Fruit fly (Drosophila melanogaster) whole organism, wandering third instar larva: Measurements from ENCODE around the gene Graf.

Experiments
- Abd-B ChIP-seq: fragments of >200 bp; optimal IDR thresholded peaks from 2 replicates; lab custom pipeline; 2017; ENCODE audit warnings: missing biosample characterization, missing genetic modification characterization
- CG32264 ChIP-seq: fragments of 200-800 bp; sonication (Bioruptor generic); optimal IDR thresholded peaks from 2 replicates; lab custom pipeline; 2016; ENCODE audit warnings: missing biosample characterization, missing genetic modification characterization
- CG9705 ChIP-seq: fragments of 200-800 bp; sonication (Bioruptor generic); optimal IDR thresholded peaks from 2 replicates; lab custom pipeline; 2018; ENCODE audit warnings: missing biosample characterization, mild to moderate bottlenecking, missing genetic modification characterization
- CrebA ChIP-seq: fragments of 200-800 bp; sonication (Bioruptor generic); optimal IDR thresholded peaks from 2 replicates; lab custom pipeline; 2016; ENCODE audit warnings: missing biosample characterization, mild to moderate bottlenecking, missing genetic modification characterization, borderline replicate concordance
- Dfd ChIP-seq: fragments of >200 bp; optimal IDR thresholded peaks from 2 replicates; lab custom pipeline; 2017; ENCODE audit warnings: missing biosample characterization, missing genetic modification characterization
- Dif ChIP-seq: fragments of 200-275, 200-300 bp; sonication (Bioruptor generic); optimal IDR thresholded peaks from 2 replicates; lab custom pipeline; 2018; ENCODE audit warnings: missing biosample characterization, missing genetic modification characterization; ENCODE audit not compliant: partially characterized antibody
- Hnf4 ChIP-seq: fragments of 200-800 bp; sonication (Bioruptor generic); optimal IDR thresholded peaks from 2 replicates; lab custom pipeline; 2016; ENCODE audit warnings: missing biosample characterization, mild to moderate bottlenecking, missing genetic modification characterization
- Hr78 ChIP-seq: fragments of >200 bp; optimal IDR thresholded peaks from 2 replicates; lab custom pipeline; 2017; ENCODE audit warnings: missing biosample characterization, missing genetic modification characterization
- Hr83 ChIP-seq: fragments of 200-300 bp; sonication (Bioruptor generic); optimal IDR thresholded peaks from 2 replicates; lab custom pipeline; 2016; ENCODE audit warnings: missing biosample characterization, mild to moderate bottlenecking, missing genetic modification characterization, moderate library complexity; ENCODE audit not compliant: poor library complexity, severe bottlenecking
- Jra ChIP-seq: sonication (Bioruptor generic); optimal IDR thresholded peaks from 2 replicates; lab custom pipeline; 2016; ENCODE audit warnings: missing biosample characterization, missing genetic modification characterization
- Mio ChIP-seq: sonication (Bioruptor generic); optimal IDR thresholded peaks from 2 replicates; lab custom pipeline; 2016; ENCODE audit warnings: missing biosample characterization, missing genetic modification characterization
- Myc ChIP-seq: fragments of >200 bp; optimal IDR thresholded peaks from 2 replicates; lab custom pipeline; 2017
- N ChIP-seq: fragments of >200 bp; optimal IDR thresholded peaks from 2 replicates; lab custom pipeline; 2018; ENCODE audit warnings: missing biosample characterization, missing external identifiers, missing genetic modification characterization
- OdsH ChIP-seq: fragments of 200-800 bp; sonication (Bioruptor generic); optimal IDR thresholded peaks from 2 replicates; lab custom pipeline; 2016; ENCODE audit warnings: missing biosample characterization, mild to moderate bottlenecking, missing genetic modification characterization
- Rel ChIP-seq, 2 experiments: fragments of 200-800 bp; sonication (Bioruptor generic) in 1 of 2; optimal IDR thresholded peaks; 2 replicates in 1 of 2; 3 replicates in 1 of 2; lab custom pipeline; 2016 to 2019; ENCODE audit warnings: mild to moderate bottlenecking in 2 of 2, missing biosample characterization in 2 of 2, missing genetic modification characterization in 2 of 2, moderate library complexity in 1 of 2
- Sp1 ChIP-seq: fragments of 200-800 bp; sonication (Bioruptor generic); optimal IDR thresholded peaks from 3 replicates; lab custom pipeline; 2019; ENCODE audit warnings: missing biosample characterization, mild to moderate bottlenecking, missing genetic modification characterization, moderate library complexity
- Vsx2 ChIP-seq: fragments of 200-300, 225-300 bp; sonication (Bioruptor generic); optimal IDR thresholded peaks from 2 replicates; lab custom pipeline; 2018; ENCODE audit warnings: missing biosample characterization, missing genetic modification characterization; ENCODE audit not compliant: partially characterized antibody
- br ChIP-seq: fragments of 200-800 bp; sonication (Bioruptor generic); optimal IDR thresholded peaks from 2 replicates; lab custom pipeline; 2016; ENCODE audit warnings: missing biosample characterization, missing genetic modification characterization
- dmrt93B ChIP-seq: fragments of 200-800 bp; sonication (Bioruptor generic); optimal IDR thresholded peaks from 2 replicates; lab custom pipeline; 2018; ENCODE audit warnings: missing biosample characterization, mild to moderate bottlenecking, missing genetic modification characterization
- dsf ChIP-seq: sonication (Bioruptor generic); optimal IDR thresholded peaks from 2 replicates; lab custom pipeline; 2016; ENCODE audit warnings: missing biosample characterization, missing genetic modification characterization, borderline replicate concordance
- ey ChIP-seq: fragments of 200-800 bp; sonication (Bioruptor generic); optimal IDR thresholded peaks from 2 replicates; lab custom pipeline; 2016; ENCODE audit warnings: missing biosample characterization, missing genetic modification characterization
- foxo ChIP-seq, 2 experiments: fragments of 200-800 bp; sonication (Bioruptor generic); optimal IDR thresholded peaks; 2 replicates in 1 of 2; 3 replicates in 1 of 2; lab custom pipeline; 2016 to 2017; ENCODE audit warnings: missing biosample characterization in 2 of 2, missing genetic modification characterization in 2 of 2
- fru ChIP-seq: fragments of 200-800 bp; sonication (Bioruptor generic); optimal IDR thresholded peaks from 3 replicates; lab custom pipeline; 2016; ENCODE audit warnings: missing biosample characterization, mild to moderate bottlenecking, missing genetic modification characterization
- h ChIP-seq: fragments of 200-800 bp; sonication (Bioruptor generic); optimal IDR thresholded peaks from 3 replicates; lab custom pipeline; 2016; ENCODE audit warnings: missing biosample characterization, mild to moderate bottlenecking, missing genetic modification characterization
- lola ChIP-seq: fragments of >200 bp; optimal IDR thresholded peaks from 2 replicates; lab custom pipeline; 2017; ENCODE audit warnings: missing biosample characterization, missing genetic modification characterization
- pan ChIP-seq: fragments of >200 bp; optimal IDR thresholded peaks from 2 replicates; lab custom pipeline; 2017
- psq ChIP-seq: fragments of 200-800 bp; sonication (Bioruptor generic); optimal IDR thresholded peaks from 3 replicates; lab custom pipeline; 2017; ENCODE audit warnings: missing biosample characterization, mild to moderate bottlenecking, missing genetic modification characterization, moderate library complexity
- sage ChIP-seq: fragments of 200-800 bp; sonication (Bioruptor generic); optimal IDR thresholded peaks from 2 replicates; lab custom pipeline; 2016; ENCODE audit warnings: missing biosample characterization, mild to moderate bottlenecking, missing genetic modification characterization
- sv ChIP-seq: fragments of 200-800 bp; sonication (Bioruptor generic); optimal IDR thresholded peaks from 3 replicates; lab custom pipeline; 2016; ENCODE audit warnings: missing biosample characterization, missing genetic modification characterization
- tai ChIP-seq: sonication (Bioruptor generic); optimal IDR thresholded peaks from 2 replicates; lab custom pipeline; 2016; ENCODE audit warnings: missing biosample characterization, missing genetic modification characterization
- usp ChIP-seq: fragments of >200 bp; optimal IDR thresholded peaks from 2 replicates; lab custom pipeline; 2017; ENCODE audit warnings: missing biosample characterization, missing genetic modification characterization
- woc ChIP-seq: sonication (Bioruptor generic); optimal IDR thresholded peaks from 2 replicates; lab custom pipeline; 2016; ENCODE audit warnings: missing biosample characterization, mild to moderate bottlenecking, missing genetic modification characterization

Graf gene

dm6 chrX:15786242-15786641 is 25.7 kb upstream of the Graf start:
- TF ChIP-seq Abd-B (GFP tag; lab: Kevin White, UChicago) = no peak
- no peak for TF ChIP-seq foxo (GFP tag; optimal IDR thresholded peaks at IDR 0.05; lab: Kevin White, UChicago)
- no peak for TF ChIP-seq br (GFP tag; lab: Kevin White, UChicago)
- TF ChIP-seq Vsx2 (GFP tag; lab: Kevin White, UChicago) = no peak
- no peak for TF ChIP-seq CG32264
- no peak for TF ChIP-seq Dfd (GFP tag; lab: Kevin White, UChicago)
- TF ChIP-seq Sp1 = no peak
- no peak for TF ChIP-seq sv (GFP tag; lab: Kevin White, UChicago)
- no peak for TF ChIP-seq usp
- TF ChIP-seq psq (GFP tag; lab: Kevin White, UChicago) = no peak
- TF ChIP-seq CrebA (GFP tag; lab: Kevin White, UChicago) = no peak
- no peak for TF ChIP-seq Rel (GFP tag; optimal IDR thresholded peaks at IDR 0.05; lab: Kevin White, UChicago)
- TF ChIP-seq Rel (tag; optimal IDR thresholded peaks at IDR 0.05; lab: Kevin White, UChicago) = no peak
- TF ChIP-seq OdsH (GFP tag; lab: Kevin White, UChicago) = no peak
- TF ChIP-seq sage (GFP tag; lab: Kevin White, UChicago) = no peak
- TF ChIP-seq tai (GFP tag; lab: Kevin White, UChicago) = no peak
- no peak for TF ChIP-seq Dif (GFP tag; lab: Kevin White, UChicago)
- TF ChIP-seq ey (GFP tag; lab: Kevin White, UChicago) = no peak
- TF ChIP-seq Hr78 (GFP tag; lab: Kevin White, UChicago) = no peak
- TF ChIP-seq fru (GFP tag; lab: Kevin White, UChicago) = no peak
- TF ChIP-seq pan (lab: Kevin White, UChicago) = no peak

- TF ChIP-seq Hnf4 (GFP tag; lab: Kevin White, UChicago) (no peak), Jra (peak; percentile 22), Hr83 (GFP tag; lab: Kevin White, UChicago) (peak; percentile 45), usp (no peak), Dfd (GFP tag; lab: Kevin White, UChicago) (no peak), Mio (no peak)
Measured at dm6 chrX:15785429-15786239, 25.1 kb upstream of the Graf start, which contains the start of the genes Paf-AHalpha and mRpS30. Gene Paf-AHalpha (minus strand): TSS chrX:15785583. Gene mRpS30 (plus strand): TSS chrX:15786047.

dm6 chrX:15783610-15784009 is 23.1 kb upstream of the Graf start, which contains the start of gene Efhc1.1:
Gene Efhc1.1 (minus strand): TSS chrX:15783710.
- TF ChIP-seq Dfd (GFP tag; lab: Kevin White, UChicago) (no peak), foxo (GFP tag; optimal IDR thresholded peaks at IDR 0.05; lab: Kevin White, UChicago) (no peak), Mio (no peak), Rel (GFP tag; optimal IDR thresholded peaks at IDR 0.05; lab: Kevin White, UChicago) (no peak), Rel (tag; optimal IDR thresholded peaks at IDR 0.05; lab: Kevin White, UChicago) (no peak), CrebA (GFP tag; lab: Kevin White, UChicago) (no peak), tai (GFP tag; lab: Kevin White, UChicago) (no peak), dmrt93B (GFP tag; lab: Kevin White, UChicago) (no peak), CG9705 (GFP tag; lab: Kevin White, UChicago) (no peak), psq (GFP tag; lab: Kevin White, UChicago) (no peak), h (GFP tag; lab: Kevin White, UChicago) (no peak), woc (GFP tag; lab: Kevin White, UChicago) (no peak), lola (GFP tag; lab: Kevin White, UChicago) (no peak), N (GFP tag; lab: Kevin White, UChicago) (no peak), pan (lab: Kevin White, UChicago) (no peak), usp (no peak), Myc (lab: Kevin White, UChicago) (no peak), dsf (GFP tag; lab: Kevin White, UChicago) (no peak)
- TF ChIP-seq, all 38 proteins: peak for 0

DNA sequence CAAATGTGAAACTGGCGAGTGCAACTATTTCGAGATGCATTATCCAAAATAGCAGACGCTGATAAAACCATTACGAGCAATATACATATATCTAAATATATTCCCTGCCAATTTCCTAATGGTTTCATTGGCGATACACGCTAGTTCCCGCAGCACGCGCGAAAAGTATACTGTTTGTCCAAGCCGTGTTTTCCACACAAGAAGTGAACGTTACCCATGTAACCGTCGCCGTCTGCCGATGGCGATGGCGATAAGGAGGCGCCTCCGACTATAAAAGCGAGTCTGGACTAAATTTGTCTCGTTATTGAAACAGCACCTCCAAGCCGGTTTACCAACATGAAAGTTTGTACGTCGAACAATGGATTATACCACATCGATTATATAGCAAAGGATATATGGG is 18.3 kb upstream of the Graf start, which contains the start of gene CG43673:
Gene CG43673 (plus strand): TSS at position 301 of the 400 bp plus-strand sequence.
- no peak for TF ChIP-seq usp
- no peak for TF ChIP-seq foxo (GFP tag; optimal IDR thresholded peaks at IDR 0.05; lab: Kevin White, UChicago)
- no peak for TF ChIP-seq CG32264
- no peak for TF ChIP-seq br (GFP tag; lab: Kevin White, UChicago)
- TF ChIP-seq CG9705 (GFP tag; lab: Kevin White, UChicago) = no peak
- TF ChIP-seq, all 38 proteins: peak for 0
